Worm (Caenorhabditis elegans) whole organism, L3 larva: ENCODE measurements around the gene M18.6.

ENCODE experiments used
- nhr-76 ChIP-seq: fragments of 150-350 bp; sonication (generic microtip); optimal IDR thresholded peaks from 5 replicates; lab custom pipeline; 2014; ENCODE audit warnings: missing biosample characterization, missing genetic modification characterization
- skn-1 ChIP-seq: fragments of 150-350 bp; optimal IDR thresholded peaks from 2 replicates; lab custom pipeline; 2014; ENCODE audit warnings: missing biosample characterization, missing genetic modification characterization

- TF ChIP-seq skn-1 (tag; lab: Kevin White, UChicago): no peak
- no peak for TF ChIP-seq nhr-76 (tag; lab: Kevin White, UChicago)
Observed at ce11 chrIV:12143231-12143630, 22.1 kb downstream of the M18.6 start, which contains the start of gene B0001.5.
